Worm (Caenorhabditis elegans) whole organism, mixed stage, embryonic: ENCODE measurements around the gene F14F8.14.

ENCODE experiments used
- elt-3 ChIP-seq: fragments of 150-350 bp; optimal IDR thresholded peaks from 2 replicates; lab custom pipeline; 2014; ENCODE audit warnings: missing biosample characterization, missing genetic modification characterization
- ham-2 ChIP-seq: fragments of 200-800 bp; sonication (Bioruptor generic); optimal IDR thresholded peaks from 2 replicates; lab custom pipeline; 2018; ENCODE audit warnings: mild to moderate bottlenecking, missing genetic modification characterization, missing compliant biosample characterization
- unc-62 ChIP-seq: fragments of 150-350 bp; optimal IDR thresholded peaks from 2 replicates; lab custom pipeline; 2014; ENCODE audit warnings: missing biosample characterization, missing genetic modification reagents, missing genetic modification characterization
- ztf-11 ChIP-seq: fragments of 150-350 bp; optimal IDR thresholded peaks from 2 replicates; lab custom pipeline; 2014; ENCODE audit warnings: missing biosample characterization, missing genetic modification characterization

ce11 chrV:16699752-16700259, 33.3 kb upstream of the F14F8.14 start, which contains the start of gene Y70C5C.1:
- TF ChIP-seq unc-62 (GFP tag; lab: Kevin White, UChicago) = no peak
- TF ChIP-seq ham-2 (GFP tag; lab: Kevin White, UChicago) = no peak
- TF ChIP-seq ztf-11 = no peak
- TF ChIP-seq elt-3 (tag; lab: Kevin White, UChicago) = no peak
